Worm (Caenorhabditis elegans): ENCODE measurements around the gene C45B11.5.

Gene C45B11.5

DNA sequence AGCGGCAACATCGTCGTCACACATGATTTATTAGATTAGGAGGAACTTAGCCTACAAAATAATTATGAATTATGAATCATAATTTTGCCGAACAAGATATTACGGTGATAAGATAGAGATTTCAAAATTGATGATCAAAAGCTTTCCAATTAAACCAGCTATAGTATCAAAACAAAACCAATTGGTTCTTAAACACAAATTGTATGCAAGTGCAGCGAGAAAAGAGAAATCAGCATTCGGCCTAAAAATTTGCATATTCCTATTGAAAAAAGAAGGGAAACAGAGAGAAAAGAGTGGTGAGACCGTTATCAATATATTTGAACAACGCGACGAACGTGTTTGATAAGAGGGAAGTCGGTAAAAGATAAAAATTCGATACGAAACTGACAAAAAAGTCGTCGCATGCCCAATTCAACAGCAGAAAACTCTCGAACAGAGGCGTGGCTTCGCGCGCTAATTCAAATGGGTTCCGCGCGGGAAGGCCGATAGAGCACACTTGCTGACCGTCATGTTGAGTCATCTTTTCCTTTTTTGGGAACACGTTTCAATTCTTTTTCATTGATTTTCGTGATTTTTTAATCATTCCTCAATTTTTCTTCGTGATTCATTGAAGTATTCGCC lies 36.6 kb downstream of the C45B11.5 start, which contains the start of gene act-2 (continued):
- TF ChIP-seq nhr-11 (tag; optimal IDR thresholded peaks at IDR 0.05): no peak
- TF ChIP-seq nhr-237 (tag; optimal IDR thresholded peaks at IDR 0.05): no peak
- peak; percentile 88 for TF ChIP-seq nfya-1 (tag; optimal IDR thresholded peaks at IDR 0.05; ENCODE audit: insufficient read depth)
- peak; percentile 76 for TF ChIP-seq elt-2 (tag; optimal IDR thresholded peaks at IDR 0.05)
- no peak for TF ChIP-seq lsy-12 (tag; optimal IDR thresholded peaks at IDR 0.05)
- TF ChIP-seq pqm-1 (tag; optimal IDR thresholded peaks at IDR 0.05): no peak
- peak; percentile 95 for TF ChIP-seq nhr-25 (tag; optimal IDR thresholded peaks at IDR 0.05)
- TF ChIP-seq jun-1 (tag; optimal IDR thresholded peaks at IDR 0.05): peak; percentile 82
- peak; percentile 73 for TF ChIP-seq snpc-4 (tag; optimal IDR thresholded peaks at IDR 0.05)
- TF ChIP-seq hmg-11 (tag; optimal IDR thresholded peaks at IDR 0.05): peak; percentile 36

DNA sequence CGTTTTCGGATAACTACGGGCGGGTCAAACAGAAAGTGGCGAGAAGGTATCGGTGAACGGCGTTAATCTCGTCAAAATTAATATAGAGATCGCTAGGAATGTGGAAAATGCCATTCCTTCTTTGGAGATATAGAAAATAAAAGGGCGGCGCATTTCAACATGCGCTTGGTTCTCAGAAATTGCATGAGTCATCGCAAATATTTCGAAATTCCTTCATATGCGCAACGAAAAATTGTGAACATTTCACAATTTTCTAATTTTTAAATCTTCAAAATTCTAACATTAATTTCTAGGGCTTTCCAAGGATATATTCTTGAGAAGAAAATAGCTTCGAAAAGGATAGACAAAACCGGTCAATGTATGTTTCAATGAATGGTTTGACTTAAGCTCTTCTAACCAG lies 37.3 kb downstream of the C45B11.5 start:
- TF ChIP-seq fkh-10 (GFP tag; optimal IDR thresholded peaks at IDR 0.05): no peak
- TF ChIP-seq nhr-11 (tag; optimal IDR thresholded peaks at IDR 0.05): no peak
- TF ChIP-seq ceh-16 (tag; optimal IDR thresholded peaks at IDR 0.05): no peak
- TF ChIP-seq lin-39 (tag; optimal IDR thresholded peaks at IDR 0.05): no peak
- TF ChIP-seq ceh-82 (tag; optimal IDR thresholded peaks at IDR 0.05): no peak
- no peak for TF ChIP-seq fos-1 (tag; optimal IDR thresholded peaks at IDR 0.05)
- TF ChIP-seq ceh-28 (tag; optimal IDR thresholded peaks at IDR 0.05): no peak
- TF ChIP-seq jun-1 (tag; optimal IDR thresholded peaks at IDR 0.05): no peak
- no peak for TF ChIP-seq lsy-12 (tag; optimal IDR thresholded peaks at IDR 0.05)
- no peak for TF ChIP-seq unc-62 (GFP tag; optimal IDR thresholded peaks at IDR 0.05)

DNA sequence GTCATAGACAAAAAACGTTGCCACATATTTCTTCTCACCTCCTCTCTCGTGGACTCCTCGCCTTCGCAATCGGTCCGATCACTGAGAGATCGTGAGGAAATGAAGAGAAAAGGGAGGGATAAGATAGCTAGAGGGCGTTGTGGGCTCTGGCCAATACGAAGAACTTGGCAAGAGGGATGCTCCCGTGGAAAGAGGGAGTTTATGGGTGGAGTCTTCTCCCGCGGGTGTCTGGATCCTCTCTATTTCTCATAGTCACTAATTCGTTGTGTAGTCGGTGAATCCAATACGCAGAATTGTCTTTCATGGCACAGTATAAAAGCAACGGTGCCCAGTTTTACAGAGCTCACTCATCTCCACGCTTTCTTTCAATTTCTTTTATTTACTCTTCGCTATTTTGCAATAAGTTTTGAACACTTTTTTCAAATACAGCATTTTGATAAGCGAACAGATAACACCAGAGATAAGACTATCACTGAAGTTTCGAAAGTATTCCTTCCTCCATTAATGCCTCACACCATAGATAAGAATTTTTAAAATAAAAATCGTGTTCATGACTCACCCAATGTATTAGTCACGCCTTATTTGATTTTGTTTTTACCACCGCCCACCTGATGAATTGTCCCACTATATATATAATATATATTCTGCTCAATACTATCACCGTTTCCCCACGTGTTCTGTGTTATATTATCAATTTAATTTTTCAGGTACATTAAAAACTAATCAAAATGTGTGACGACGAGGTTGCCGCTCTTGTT lies 38.9 kb downstream of the C45B11.5 start, which contains the start of gene act-1:
TSS of gene act-1 (plus strand) at position 708 of the 758 bp plus-strand sequence.
- TF ChIP-seq jun-1 (tag; optimal IDR thresholded peaks at IDR 0.05) (peak; percentile 40), fkh-2 (tag; optimal IDR thresholded peaks at IDR 0.05) (no peak), nfya-1 (tag; optimal IDR thresholded peaks at IDR 0.05; ENCODE audit: insufficient read depth) (peak; percentile 80), nhr-11 (tag; optimal IDR thresholded peaks at IDR 0.05) (peak; percentile 65), fos-1 (tag; optimal IDR thresholded peaks at IDR 0.05) (peak; percentile 32), ama-1 (optimal IDR thresholded peaks at IDR 0.05) (peak; percentile 6), egl-5 (tag; optimal IDR thresholded peaks at IDR 0.05) (no peak), nhr-67 (tag; optimal IDR thresholded peaks at IDR 0.05) (no peak), hmg-11 (tag; optimal IDR thresholded peaks at IDR 0.05) (peak; percentile 31), pha-4 (tag; optimal IDR thresholded peaks at IDR 0.05) (peak; percentile 44), elt-2 (tag; optimal IDR thresholded peaks at IDR 0.05) (peak; percentile 89), pqm-1 (tag; optimal IDR thresholded peaks at IDR 0.05) (peak; percentile 78)

DNA sequence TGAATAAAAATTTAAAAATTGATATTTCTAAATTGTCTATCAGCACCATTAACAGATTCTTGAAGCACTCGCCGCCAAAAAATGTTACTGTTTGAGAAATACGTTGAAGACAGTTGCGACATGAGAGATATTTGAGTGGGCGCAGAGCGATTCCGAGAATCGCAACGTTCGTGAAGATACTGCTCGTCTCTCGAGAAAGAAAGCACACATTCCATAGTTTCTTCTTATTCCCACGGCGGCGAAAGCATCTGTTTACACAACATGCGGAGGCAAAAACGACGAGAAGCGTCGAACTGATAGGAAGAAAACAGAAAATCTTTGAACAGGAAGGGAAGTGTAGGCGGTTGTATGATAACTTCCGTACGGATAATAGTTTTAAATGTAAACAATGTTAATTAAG lies 40.9 kb downstream of the C45B11.5 start:
- peak; percentile 90 for TF ChIP-seq nhr-11 (tag; optimal IDR thresholded peaks at IDR 0.05)
- peak; percentile 75 for TF ChIP-seq ama-1 (optimal IDR thresholded peaks at IDR 0.05)
- TF ChIP-seq ceh-82 (tag; optimal IDR thresholded peaks at IDR 0.05): no peak
- peak; percentile 17 for TF ChIP-seq tbx-2 (tag; optimal IDR thresholded peaks at IDR 0.05)
- TF ChIP-seq nfya-1 (tag; optimal IDR thresholded peaks at IDR 0.05; ENCODE audit: insufficient read depth): peak; percentile 12
- TF ChIP-seq pha-4 (tag; optimal IDR thresholded peaks at IDR 0.05): peak; percentile 36
- TF ChIP-seq elt-3 (tag; optimal IDR thresholded peaks at IDR 0.05): no peak
- peak; percentile 7 for TF ChIP-seq lin-15B (tag; optimal IDR thresholded peaks at IDR 0.05)
- TF ChIP-seq ceh-28 (tag; optimal IDR thresholded peaks at IDR 0.05): peak; percentile 1
- no peak for TF ChIP-seq daf-12 (tag; optimal IDR thresholded peaks at IDR 0.05)

ce11 chrV:11082964-11083363 lies 41.4 kb downstream of the C45B11.5 start:
- no peak for TF ChIP-seq elt-3 (tag; optimal IDR thresholded peaks at IDR 0.05)
- no peak for TF ChIP-seq fkh-2 (tag; optimal IDR thresholded peaks at IDR 0.05)
- TF ChIP-seq nfya-1 (tag; optimal IDR thresholded peaks at IDR 0.05; ENCODE audit: insufficient read depth): no peak
- no peak for TF ChIP-seq daf-12 (tag; optimal IDR thresholded peaks at IDR 0.05)
- no peak for TF ChIP-seq egl-27 (tag; optimal IDR thresholded peaks at IDR 0.05)
- no peak for TF ChIP-seq eor-1 (tag; optimal IDR thresholded peaks at IDR 0.05)
- no peak for TF ChIP-seq elt-2 (tag; optimal IDR thresholded peaks at IDR 0.05)
- TF ChIP-seq lsy-12 (tag; optimal IDR thresholded peaks at IDR 0.05): no peak
- TF ChIP-seq nhr-25 (tag; optimal IDR thresholded peaks at IDR 0.05): no peak
- TF ChIP-seq ceh-9 (tag; optimal IDR thresholded peaks at IDR 0.05): no peak
- no peak for TF ChIP-seq nhr-23 (tag; optimal IDR thresholded peaks at IDR 0.05)
- TF ChIP-seq nhr-11 (tag; optimal IDR thresholded peaks at IDR 0.05): no peak
- TF ChIP-seq nhr-12 (tag; optimal IDR thresholded peaks at IDR 0.05): no peak
